Fruit fly (Drosophila melanogaster) whole organism, larva: Measurements from ENCODE around the gene CG2021.

Experiments
- noc ChIP-seq: fragments of 200-800 bp; sonication (Bioruptor generic); optimal IDR thresholded peaks from 3 replicates; lab custom pipeline; 2019; ENCODE audit warnings: missing biosample characterization, mild to moderate bottlenecking, missing genetic modification characterization, moderate library complexity

The CG2021 gene

DNA sequence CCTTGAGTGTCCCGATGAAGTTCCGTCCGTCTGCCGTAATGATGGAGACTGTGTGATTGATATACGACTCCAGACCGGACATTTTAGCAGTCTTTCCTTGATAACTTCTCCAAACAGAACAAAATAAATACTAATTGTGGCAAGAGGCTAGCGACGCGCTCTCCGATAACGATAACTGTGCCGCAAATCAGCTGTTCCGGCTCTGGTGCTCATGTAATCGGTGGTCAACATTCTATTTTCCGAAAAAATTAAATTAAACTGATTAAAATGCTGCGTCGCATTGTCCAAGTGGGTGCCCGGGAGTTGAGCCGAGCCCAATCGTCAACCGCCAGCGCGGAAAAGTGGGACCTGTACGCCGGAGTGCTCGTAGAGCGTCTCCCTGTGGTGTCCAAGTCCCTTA is at the start of gene CG2021, which contains the start of gene mRpL46:
TSS of gene CG2021 (minus strand) at position 163 of the 400 bp plus-strand sequence.
TSS of gene mRpL46 (plus strand) at position 191 of the 400 bp plus-strand sequence.
- no peak for TF ChIP-seq noc

dm6 chr3L:1822365-1822764 is 45.2 kb upstream of the CG2021 start:
- no peak for TF ChIP-seq noc

- TF ChIP-seq noc, result no peak
These were observed 43.9 kb upstream of the CG2021 start for dm6 chr3L:1821140-1821539.

DNA sequence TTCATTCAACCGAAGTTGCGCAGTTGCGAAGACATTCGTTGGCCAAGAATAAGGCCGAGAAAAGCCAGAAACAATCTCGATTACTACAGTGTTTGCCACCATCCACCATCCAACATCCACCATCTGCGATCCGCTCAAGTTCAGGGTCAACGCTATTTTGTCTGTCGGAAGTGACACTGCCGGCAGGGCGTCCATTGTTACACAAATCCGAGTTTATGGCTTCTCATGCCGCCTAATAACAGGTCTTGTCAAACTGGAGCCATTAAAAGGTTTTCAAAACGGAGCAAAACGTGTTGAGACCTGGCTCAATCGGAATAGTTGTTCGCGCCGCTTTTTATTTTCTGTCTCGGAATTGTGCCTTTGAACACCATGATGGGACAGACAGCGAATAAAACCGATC is 41.6 kb upstream of the CG2021 start:
- no peak for TF ChIP-seq noc

DNA sequence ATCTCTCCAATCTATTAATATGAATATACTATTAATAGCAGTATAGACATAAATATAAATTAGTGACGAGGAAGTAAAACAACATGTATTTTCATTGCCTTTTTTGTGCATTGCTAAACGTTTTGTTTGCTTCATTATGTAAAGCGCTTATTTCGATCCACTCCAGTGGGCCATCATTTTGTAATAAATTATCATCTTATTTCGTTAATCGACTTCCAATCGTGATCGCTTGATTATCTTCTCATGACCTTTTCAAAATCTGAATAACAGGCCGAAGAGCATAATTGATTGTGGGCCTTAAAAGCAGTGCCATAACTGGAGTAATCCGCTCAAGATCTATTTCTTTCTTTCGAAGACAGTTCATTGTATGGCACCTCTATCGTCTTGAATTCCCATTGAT is 40.2 kb upstream of the CG2021 start:
- TF ChIP-seq noc, result no peak

- TF ChIP-seq noc, result no peak
These were observed 39.4 kb upstream of the CG2021 start for dm6 chr3L:1816614-1817013.

DNA sequence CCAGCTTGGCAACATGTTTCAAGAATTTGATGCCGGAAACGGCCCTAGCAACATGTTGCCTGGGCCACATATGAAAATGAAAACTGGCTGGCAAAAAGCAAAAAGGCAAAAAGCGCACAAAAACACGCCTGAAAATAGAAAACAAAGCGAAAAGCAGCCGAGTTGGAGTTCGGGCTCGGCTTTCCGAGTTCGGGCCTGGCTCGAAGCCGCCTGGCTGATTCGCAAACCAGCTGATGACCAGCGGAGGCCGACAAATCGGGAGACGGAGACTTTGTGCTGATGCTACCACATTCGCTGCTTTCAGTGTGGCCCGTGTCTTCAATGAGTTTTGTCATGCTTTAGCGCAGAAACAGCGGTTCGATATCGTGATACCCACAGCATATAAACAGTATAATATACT is 33.1 kb upstream of the CG2021 start, which contains the start of gene GV1:
TSS of gene GV1 (plus strand) at position 301 of the 400 bp plus-strand sequence.
- TF ChIP-seq noc, result no peak

dm6 chr3L:1808631-1809030 is 31.4 kb upstream of the CG2021 start:
- peak; percentile 42 for TF ChIP-seq noc

dm6 chr3L:1802802-1803201 is 25.6 kb upstream of the CG2021 start, which contains the start of the genes JTBR and CG42676:
Gene JTBR (minus strand): TSS chr3L:1802856.
Gene CG42676 (plus strand): TSS chr3L:1803107.
- no peak for TF ChIP-seq noc

dm6 chr3L:1798649-1799048 is 21.4 kb upstream of the CG2021 start, which contains the start of gene Patj:
Gene Patj (plus strand): TSS chr3L:1798803.
- no peak for TF ChIP-seq noc

- TF ChIP-seq noc, result no peak
These were observed 19.8 kb upstream of the CG2021 start, which contains the start of gene CG12020 for dm6 chr3L:1797005-1797404. Gene CG12020 (plus strand): TSS chr3L:1797305.

DNA sequence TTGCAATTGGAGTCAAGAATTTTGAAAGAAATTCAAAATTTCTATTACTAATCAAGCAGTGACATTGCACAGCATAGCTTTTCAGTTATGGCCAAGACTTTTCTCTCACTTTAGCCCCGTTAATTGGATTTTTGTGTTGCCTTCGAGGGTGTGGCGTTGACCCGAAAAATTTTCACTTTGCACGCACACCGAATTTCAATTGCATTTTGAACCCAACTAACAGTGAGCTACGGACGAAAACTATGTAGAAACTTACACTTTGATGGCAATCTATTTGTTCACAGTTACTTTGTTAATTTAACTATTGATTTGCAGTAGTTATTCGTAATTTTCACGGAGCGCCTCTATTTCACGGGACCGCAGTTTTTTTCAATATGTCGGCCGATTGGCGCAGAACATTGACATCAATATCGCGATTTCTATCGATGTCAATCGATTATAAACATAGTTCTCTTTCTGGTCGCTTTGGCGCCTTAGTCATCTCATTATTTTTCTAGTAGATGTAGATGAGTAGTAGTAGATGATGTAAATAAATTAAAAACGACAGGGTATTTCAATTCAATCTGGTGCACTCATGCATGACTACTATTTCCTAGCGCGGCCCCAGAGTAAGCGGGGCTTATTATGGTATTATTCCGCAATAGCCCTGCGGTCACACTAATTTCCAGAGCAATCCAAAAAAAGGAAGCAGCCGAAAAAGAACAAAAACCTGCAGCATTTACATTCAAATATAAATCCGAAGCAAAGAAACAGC is 17.9 kb upstream of the CG2021 start, which contains the start of the genes alpha-Spec, dlt and Cdc37:
TSS of gene alpha-Spec (minus strand) at position 386 of the 754 bp plus-strand sequence.
TSS of gene dlt (minus strand) at position 386 of the 754 bp plus-strand sequence.
TSS of gene Cdc37 (plus strand) at position 450 of the 754 bp plus-strand sequence.
- TF ChIP-seq noc, result no peak

DNA sequence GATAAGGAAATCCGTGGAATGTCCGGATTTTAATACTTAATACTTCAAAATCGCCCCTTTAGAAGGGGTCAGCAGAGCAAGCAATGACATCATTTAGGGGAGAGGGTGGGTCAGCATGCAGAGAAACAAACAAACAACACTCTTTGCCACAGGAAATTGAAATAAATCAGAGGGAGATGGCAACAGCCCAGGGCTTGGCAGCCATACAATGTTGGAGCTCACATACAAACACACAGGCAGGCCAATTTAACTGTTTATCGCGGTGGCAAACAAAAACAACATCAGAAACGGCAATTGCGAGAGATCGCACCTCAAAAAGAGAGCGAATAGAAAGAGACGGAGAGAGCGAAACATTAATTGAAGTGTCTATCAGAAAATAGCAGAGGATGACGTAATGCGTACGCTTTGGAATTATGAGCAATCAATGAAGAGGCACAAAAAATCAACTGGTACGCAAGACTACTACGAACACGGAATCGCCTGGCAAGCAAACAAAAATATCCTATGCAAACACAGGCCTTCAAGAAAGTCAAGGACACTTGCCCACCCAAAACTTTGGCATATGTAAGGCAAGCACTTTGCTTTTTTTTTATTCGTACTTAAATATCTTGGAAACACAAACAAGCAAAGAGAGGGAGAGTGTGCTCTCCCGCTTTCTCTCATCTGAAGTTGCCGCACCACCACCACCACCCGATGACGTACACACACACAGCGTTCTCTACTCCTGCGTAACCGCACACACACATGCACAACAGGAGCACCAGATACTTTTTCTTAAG is 17.1 kb upstream of the CG2021 start:
- TF ChIP-seq noc, result peak; percentile 58

DNA sequence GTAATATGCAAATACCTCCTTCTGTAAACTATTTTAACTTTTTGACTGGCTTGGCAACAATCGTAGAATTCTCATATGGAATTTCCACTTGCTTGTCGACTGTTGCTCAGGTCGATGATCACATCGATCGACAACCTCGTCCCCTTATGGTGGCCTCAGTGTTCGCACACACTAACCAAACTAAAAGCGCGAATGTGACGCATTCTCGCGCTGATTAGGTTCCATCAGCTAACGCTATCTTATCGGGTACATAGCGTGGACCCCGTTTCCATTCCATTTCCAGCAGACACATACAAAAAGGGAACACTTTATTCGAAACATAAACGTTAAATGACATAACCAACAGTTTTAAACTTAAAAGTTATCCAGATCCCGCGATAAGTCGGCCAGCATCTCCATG is 12.1 kb upstream of the CG2021 start:
- peak; percentile 6 for TF ChIP-seq noc

dm6 chr3L:1784092-1784491 is 6.9 kb upstream of the CG2021 start:
- TF ChIP-seq noc, result no peak

dm6 chr3L:1774713-1775648 is 2.2 kb downstream of the CG2021 start, which contains the start of the genes CG13933 and PolD2:
Gene CG13933 (minus strand): TSS chr3L:1775147.
Gene PolD2 (plus strand): TSS chr3L:1775633.
- peak; percentile 80 for TF ChIP-seq noc
